Worm (Caenorhabditis elegans) whole organism, late embryonic: Measurements from ENCODE around the gene C26F1.3.

ENCODE experiments used
- F13H6.1 ChIP-seq: sonication (generic microtip); optimal IDR thresholded peaks from 2 replicates; lab custom pipeline; 2016; ENCODE audit warnings: missing genetic modification characterization, missing compliant biosample characterization
- K02D7.2 ChIP-seq: sonication (generic microtip); optimal IDR thresholded peaks from 2 replicates; lab custom pipeline; 2017; ENCODE audit warnings: mild to moderate bottlenecking, missing genetic modification characterization, missing compliant biosample characterization
- Y22D7AL.16 ChIP-seq: sonication (generic microtip); optimal IDR thresholded peaks from 2 replicates; lab custom pipeline; 2016; ENCODE audit warnings: missing genetic modification characterization, missing compliant biosample characterization
- ama-1 ChIP-seq: fragments of 150-350 bp; optimal IDR thresholded peaks from 2 replicates; lab custom pipeline; 2014
- ceh-14 ChIP-seq: sonication (generic microtip); optimal IDR thresholded peaks from 2 replicates; lab custom pipeline; 2016; ENCODE audit warnings: missing genotype, missing genetic modification characterization, missing compliant biosample characterization
- ceh-18 ChIP-seq: sonication (generic microtip); optimal IDR thresholded peaks from 2 replicates; lab custom pipeline; 2016; ENCODE audit warnings: missing genetic modification characterization, missing compliant biosample characterization
- ceh-19 ChIP-seq: fragments of 200-800 bp; sonication (Bioruptor generic); optimal IDR thresholded peaks from 2 replicates; lab custom pipeline; 2018; ENCODE audit warnings: mild to moderate bottlenecking, missing genetic modification characterization, missing compliant biosample characterization
- ceh-22 ChIP-seq: sonication (generic microtip); optimal IDR thresholded peaks from 2 replicates; lab custom pipeline; 2017; ENCODE audit warnings: missing biosample characterization, missing genetic modification characterization
- ceh-30 ChIP-seq: fragments of 150-350 bp; optimal IDR thresholded peaks from 2 replicates; lab custom pipeline; 2014; ENCODE audit warnings: missing biosample characterization, missing genetic modification characterization
- ceh-31 ChIP-seq: sonication (generic microtip); optimal IDR thresholded peaks from 2 replicates; lab custom pipeline; 2016; ENCODE audit warnings: missing genetic modification characterization, missing compliant biosample characterization
- ceh-34 ChIP-seq: sonication (generic microtip); optimal IDR thresholded peaks from 2 replicates; lab custom pipeline; 2016; ENCODE audit warnings: mild to moderate bottlenecking, missing genetic modification characterization, missing compliant biosample characterization
- ceh-48 ChIP-seq: sonication (generic microtip); optimal IDR thresholded peaks from 2 replicates; lab custom pipeline; 2016; ENCODE audit warnings: missing genetic modification characterization, inconsistent platforms, missing compliant biosample characterization
- ceh-9 ChIP-seq: sonication (generic microtip); optimal IDR thresholded peaks from 2 replicates; lab custom pipeline; 2016; ENCODE audit warnings: mild to moderate bottlenecking, missing genetic modification characterization, inconsistent platforms, missing compliant biosample characterization
- dmd-4 ChIP-seq: sonication (generic microtip); optimal IDR thresholded peaks from 2 replicates; lab custom pipeline; 2016; ENCODE audit warnings: borderline replicate concordance, missing genetic modification characterization, missing compliant biosample characterization
- dve-1 ChIP-seq: sonication (generic microtip); optimal IDR thresholded peaks from 2 replicates; lab custom pipeline; 2017; ENCODE audit warnings: antibody characterized with exemption, mild to moderate bottlenecking, missing genetic modification characterization, missing compliant biosample characterization
- elt-4 ChIP-seq: sonication (generic microtip); optimal IDR thresholded peaks from 2 replicates; lab custom pipeline; 2016; ENCODE audit warnings: missing genetic modification characterization, missing compliant biosample characterization
- ets-4 ChIP-seq: sonication (generic microtip); optimal IDR thresholded peaks from 2 replicates; lab custom pipeline; 2016; ENCODE audit warnings: missing genetic modification characterization, missing compliant biosample characterization
- eyg-1 ChIP-seq: sonication (generic microtip); optimal IDR thresholded peaks from 2 replicates; lab custom pipeline; 2016; ENCODE audit warnings: missing genotype, missing genetic modification characterization, missing compliant biosample characterization
- fkh-10 ChIP-seq: fragments of 150-350 bp; optimal IDR thresholded peaks from 2 replicates; lab custom pipeline; 2014; ENCODE audit warnings: missing biosample characterization, missing genetic modification reagents, missing genetic modification characterization
- fkh-6 ChIP-seq: sonication (generic microtip); optimal IDR thresholded peaks from 2 replicates; lab custom pipeline; 2016; ENCODE audit warnings: missing genetic modification characterization, missing compliant biosample characterization
- gmeb-2 ChIP-seq: sonication (generic microtip); optimal IDR thresholded peaks from 2 replicates; lab custom pipeline; 2016; ENCODE audit warnings: missing genetic modification characterization, inconsistent platforms, missing compliant biosample characterization
- hlh-13 ChIP-seq: fragments of 200-800 bp; sonication (Bioruptor generic); optimal IDR thresholded peaks from 2 replicates; lab custom pipeline; 2018; ENCODE audit warnings: mild to moderate bottlenecking, missing genetic modification characterization, missing compliant biosample characterization
- hlh-30 ChIP-seq: sonication (generic microtip); optimal IDR thresholded peaks from 2 replicates; lab custom pipeline; 2017; ENCODE audit warnings: antibody characterized with exemption, missing genetic modification characterization, missing compliant biosample characterization; ENCODE audit not compliant: insufficient read depth
- hlh-8 ChIP-seq: sonication (generic microtip); optimal IDR thresholded peaks from 2 replicates; lab custom pipeline; 2016; ENCODE audit warnings: missing genotype, missing genetic modification characterization, missing compliant biosample characterization
- lim-6 ChIP-seq: sonication (generic microtip); optimal IDR thresholded peaks from 2 replicates; lab custom pipeline; 2016; ENCODE audit warnings: missing genetic modification characterization, missing compliant biosample characterization
- nfya-1 ChIP-seq: sonication (generic microtip); optimal IDR thresholded peaks from 2 replicates; lab custom pipeline; 2017; ENCODE audit warnings: missing genetic modification characterization, mild to moderate bottlenecking, missing compliant biosample characterization, antibody characterized with exemption, moderate library complexity
- nhr-11 ChIP-seq: fragments of 150-350 bp; optimal IDR thresholded peaks from 2 replicates; lab custom pipeline; 2014; ENCODE audit warnings: missing biosample characterization, missing genetic modification characterization
- nhr-232 ChIP-seq: sonication (generic microtip); optimal IDR thresholded peaks from 2 replicates; lab custom pipeline; 2016; ENCODE audit warnings: missing genetic modification characterization, missing compliant biosample characterization
- npax-4 ChIP-seq: sonication (generic microtip); optimal IDR thresholded peaks from 2 replicates; lab custom pipeline; 2016; ENCODE audit warnings: missing genetic modification characterization, missing compliant biosample characterization
- odd-2 ChIP-seq: sonication (generic microtip); optimal IDR thresholded peaks from 2 replicates; lab custom pipeline; 2017; ENCODE audit warnings: antibody characterized with exemption, mild to moderate bottlenecking, missing genetic modification characterization, missing compliant biosample characterization
- pag-3 ChIP-seq: sonication (generic microtip); optimal IDR thresholded peaks from 2 replicates; lab custom pipeline; 2016; ENCODE audit warnings: missing compliant biosample characterization, missing genetic modification characterization, borderline replicate concordance
- pat-9 ChIP-seq: fragments of 200-800 bp; sonication (Bioruptor generic); optimal IDR thresholded peaks from 2 replicates; lab custom pipeline; 2018; ENCODE audit warnings: mild to moderate bottlenecking, missing genetic modification characterization, moderate library complexity, missing compliant biosample characterization
- pax-1 ChIP-seq: fragments of 150-350 bp; optimal IDR thresholded peaks from 2 replicates; lab custom pipeline; 2014; ENCODE audit warnings: missing biosample characterization, missing genetic modification characterization
- pha-2 ChIP-seq: sonication (generic microtip); optimal IDR thresholded peaks from 2 replicates; lab custom pipeline; 2017; ENCODE audit warnings: mild to moderate bottlenecking, missing genetic modification characterization, missing compliant biosample characterization
- pros-1 ChIP-seq: fragments of 150-350 bp; optimal IDR thresholded peaks from 2 replicates; lab custom pipeline; 2014; ENCODE audit warnings: missing biosample characterization, missing genetic modification reagents, missing genetic modification characterization
- rnt-1 ChIP-seq: sonication (generic microtip); optimal IDR thresholded peaks from 2 replicates; lab custom pipeline; 2016; ENCODE audit warnings: missing genetic modification characterization, missing compliant biosample characterization
- sdc-2 ChIP-seq: sonication (generic microtip); optimal IDR thresholded peaks from 2 replicates; lab custom pipeline; 2016; ENCODE audit warnings: missing genotype, missing genetic modification characterization, missing compliant biosample characterization
- sox-2 ChIP-seq: fragments of 200-800 bp; sonication (Bioruptor generic); IDR thresholded peaks from 2 replicates; pipeline ENCODE4 v1.3.6; 2022; ENCODE audit warnings: missing genetic modification reagents, missing genetic modification characterization, missing compliant biosample characterization
- syd-9 ChIP-seq: sonication (generic microtip); optimal IDR thresholded peaks from 2 replicates; lab custom pipeline; 2016; ENCODE audit warnings: mild to moderate bottlenecking, missing genetic modification characterization, moderate library complexity, missing compliant biosample characterization
- tbx-2 ChIP-seq: sonication (generic microtip); optimal IDR thresholded peaks from 2 replicates; lab custom pipeline; 2016; ENCODE audit warnings: missing genetic modification characterization, missing compliant biosample characterization
- zip-5 ChIP-seq: sonication (generic microtip); optimal IDR thresholded peaks from 2 replicates; lab custom pipeline; 2016; ENCODE audit warnings: missing genetic modification characterization, missing compliant biosample characterization

C26F1.3 gene

DNA sequence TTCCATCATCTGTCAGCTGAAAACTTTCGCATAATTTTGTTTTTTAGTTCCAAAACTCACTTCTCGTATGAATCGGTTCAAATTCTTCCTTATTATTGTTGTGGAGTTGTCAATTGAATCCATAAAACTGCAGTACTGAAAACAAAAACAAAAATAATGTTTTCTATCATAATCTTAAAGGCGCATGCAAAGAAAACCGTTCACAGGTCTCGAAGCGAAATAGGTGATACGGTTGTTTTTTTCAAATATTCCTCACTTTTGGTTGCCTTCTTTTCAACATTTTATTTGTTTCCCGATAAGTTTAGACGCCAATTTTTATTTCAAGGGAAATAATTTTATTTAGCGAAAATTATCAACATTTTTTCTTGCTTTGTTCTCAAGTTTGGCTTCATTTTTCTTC lies 26.5 kb downstream of the C26F1.3 start:
- TF ChIP-seq zip-5 (tag; lab: Kevin White, UChicago) (no peak), odd-2 (tag; lab: Kevin White, UChicago) (no peak), ceh-9 (tag; lab: Kevin White, UChicago) (no peak), pax-1 (tag; lab: Kevin White, UChicago) (no peak), ceh-22 (tag; lab: Kevin White, UChicago) (no peak), fkh-10 (GFP tag; lab: Kevin White, UChicago) (no peak), ceh-18 (tag; lab: Kevin White, UChicago) (no peak)

DNA sequence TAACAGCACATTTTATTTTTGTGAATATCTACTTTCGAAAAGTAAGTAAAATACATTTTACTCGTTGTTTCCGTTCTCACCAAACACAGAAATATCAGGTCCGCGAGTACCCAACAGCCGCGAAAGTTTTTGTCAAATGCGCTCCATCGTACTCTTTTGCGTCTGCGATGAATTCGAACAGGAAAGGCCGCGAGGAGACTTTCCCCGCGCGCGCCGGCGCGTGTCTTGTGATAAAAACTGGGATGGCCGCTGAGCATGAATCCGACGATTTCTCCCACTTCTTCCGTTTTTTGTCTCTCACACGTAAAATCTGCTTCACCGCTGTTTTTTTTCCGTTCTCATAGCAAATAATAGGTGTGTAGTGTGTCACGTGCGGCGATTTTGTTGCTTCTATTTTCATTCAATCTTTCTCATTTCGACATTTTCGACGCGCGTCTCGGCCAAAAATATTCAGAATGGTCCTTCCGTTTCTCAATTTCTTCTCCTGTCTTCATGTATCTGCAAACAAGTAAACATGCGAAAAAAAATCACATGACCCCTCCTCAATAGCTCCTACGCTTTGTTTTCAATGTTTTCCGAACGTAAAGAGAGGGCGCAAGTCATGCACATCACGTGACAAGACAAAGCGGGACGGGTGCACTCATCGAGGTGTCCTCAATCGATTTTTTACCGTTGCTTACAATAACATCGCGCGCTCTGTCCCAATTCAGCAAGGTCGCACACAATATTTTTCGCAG lies 27.1 kb downstream of the C26F1.3 start, which contains the start of gene uvs-1:
Gene uvs-1 (minus strand): TSS at position 145 of the 737 bp plus-strand sequence.
- TF ChIP-seq gmeb-2 (tag; lab: Kevin White, UChicago), result no peak
- no peak for TF ChIP-seq pros-1 (tag; lab: Kevin White, UChicago)
- no peak for TF ChIP-seq K02D7.2 (tag; lab: Kevin White, UChicago)
- peak; percentile 94 for TF ChIP-seq hlh-30
- TF ChIP-seq pha-2, result peak; percentile 13
- TF ChIP-seq dve-1 (tag; lab: Kevin White, UChicago), result no peak
- no peak for TF ChIP-seq nhr-11 (tag; lab: Kevin White, UChicago)
- no peak for TF ChIP-seq fkh-10 (GFP tag; lab: Kevin White, UChicago)
- TF ChIP-seq ceh-34 (tag; lab: Kevin White, UChicago), result peak; percentile 1
- TF ChIP-seq fkh-6 (tag; lab: Kevin White, UChicago), result no peak
- no peak for TF ChIP-seq ets-4 (tag; lab: Kevin White, UChicago)
- peak; percentile 60 for TF ChIP-seq tbx-2
- no peak for TF ChIP-seq hlh-13 (GFP tag; lab: Kevin White, UChicago)
- TF ChIP-seq ceh-48 (tag; lab: Kevin White, UChicago), result no peak
- no peak for TF ChIP-seq sdc-2 (tag; lab: Kevin White, UChicago)
- TF ChIP-seq syd-9 (tag; lab: Kevin White, UChicago), result no peak
- no peak for TF ChIP-seq pat-9
- no peak for TF ChIP-seq eyg-1 (tag; lab: Kevin White, UChicago)
- no peak for TF ChIP-seq nhr-232 (tag; lab: Kevin White, UChicago)
- TF ChIP-seq dmd-4, result no peak
- no peak for TF ChIP-seq Y22D7AL.16
- TF ChIP-seq odd-2 (tag; lab: Kevin White, UChicago), result no peak
- TF ChIP-seq ceh-14 (tag; lab: Kevin White, UChicago), result no peak
- TF ChIP-seq nfya-1 (tag; lab: Kevin White, UChicago), result no peak
- no peak for TF ChIP-seq ama-1 (lab: Kevin White, UChicago)
- peak; percentile 41 for TF ChIP-seq ceh-31 (tag; lab: Kevin White, UChicago)
- TF ChIP-seq lim-6, result no peak
- no peak for TF ChIP-seq hlh-8 (tag; lab: Kevin White, UChicago)
- TF ChIP-seq zip-5 (tag; lab: Kevin White, UChicago), result no peak
- TF ChIP-seq rnt-1 (tag; lab: Kevin White, UChicago), result no peak
- TF ChIP-seq npax-4, result no peak
- TF ChIP-seq pag-3 (tag; lab: Kevin White, UChicago), result no peak
- no peak for TF ChIP-seq ceh-30

DNA sequence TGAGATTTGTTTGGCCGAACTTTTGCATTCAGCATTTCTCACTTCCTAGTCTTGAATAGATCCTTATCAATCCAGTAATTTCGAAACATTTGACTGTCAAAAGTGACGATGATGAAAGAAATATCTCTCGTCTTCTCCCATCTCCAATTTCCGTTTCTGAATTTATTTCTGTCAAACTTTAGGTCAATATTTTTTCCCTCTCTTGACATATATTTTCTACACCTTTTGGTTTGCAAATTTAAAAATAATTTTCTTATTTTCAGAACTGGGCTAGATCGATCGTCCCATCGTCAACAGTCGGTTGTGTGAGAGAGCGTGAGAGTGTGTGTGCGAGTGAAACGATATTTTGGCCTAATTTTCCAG lies 27.7 kb downstream of the C26F1.3 start, which contains the start of gene xpo-1:
Gene xpo-1 (plus strand): TSS at position 264 of the 363 bp plus-strand sequence.
- TF ChIP-seq nhr-232 (tag; lab: Kevin White, UChicago), result no peak
- no peak for TF ChIP-seq npax-4
- no peak for TF ChIP-seq hlh-13 (GFP tag; lab: Kevin White, UChicago)
- no peak for TF ChIP-seq pros-1 (tag; lab: Kevin White, UChicago)
- TF ChIP-seq ceh-19, result no peak
- TF ChIP-seq sox-2, result no peak
- no peak for TF ChIP-seq F13H6.1 (tag; lab: Kevin White, UChicago)
- TF ChIP-seq elt-4, result no peak
- TF ChIP-seq hlh-30, result no peak
- TF ChIP-seq pha-2, result no peak
- no peak for TF ChIP-seq nhr-11 (tag; lab: Kevin White, UChicago)
- TF ChIP-seq ceh-14 (tag; lab: Kevin White, UChicago), result no peak
